Worm (Caenorhabditis elegans) whole organism, mixed stage, embryonic: Measurements from ENCODE around the gene snt-7.
A peak's percentile ranks its signal among the peaks of the same experiment; 100 is the strongest.

Experiments used
- M03D4.4 ChIP-seq: sonication (generic microtip); optimal IDR thresholded peaks from 2 replicates; lab custom pipeline; 2017; ENCODE audit warnings: mild to moderate bottlenecking, missing genetic modification characterization, missing compliant biosample characterization
- bed-3 ChIP-seq: fragments of 200-800 bp; sonication (Bioruptor generic); optimal IDR thresholded peaks from 3 replicates; lab custom pipeline; 2018; ENCODE audit warnings: mild to moderate bottlenecking, missing genetic modification characterization, moderate library complexity, missing compliant biosample characterization
- blmp-1 ChIP-seq: fragments of 150-350 bp; optimal IDR thresholded peaks from 2 replicates; lab custom pipeline; 2014; ENCODE audit warnings: missing biosample characterization, missing genetic modification characterization
- ceh-39 ChIP-seq: fragments of 150-350 bp; optimal IDR thresholded peaks from 2 replicates; lab custom pipeline; 2014; ENCODE audit warnings: missing biosample characterization, missing genetic modification characterization
- ceh-83 ChIP-seq: fragments of 200-800 bp; sonication (Bioruptor generic); optimal IDR thresholded peaks from 2 replicates; lab custom pipeline; 2018; ENCODE audit warnings: mild to moderate bottlenecking, missing genetic modification characterization, missing compliant biosample characterization
- ces-1 ChIP-seq: fragments of 150-350 bp; optimal IDR thresholded peaks from 2 replicates; lab custom pipeline; 2014; ENCODE audit warnings: missing biosample characterization, missing genetic modification reagents, missing genetic modification characterization
- cnd-1 ChIP-seq: fragments of 200-800 bp; sonication (Bioruptor generic); optimal IDR thresholded peaks from 2 replicates; lab custom pipeline; 2018; ENCODE audit warnings: mild to moderate bottlenecking, missing genetic modification characterization, missing compliant biosample characterization
- drap-1 ChIP-seq: fragments of 200-800 bp; sonication (Bioruptor generic); optimal IDR thresholded peaks from 3 replicates; lab custom pipeline; 2018; ENCODE audit warnings: mild to moderate bottlenecking, missing genetic modification characterization, missing compliant biosample characterization
- elt-1 ChIP-seq: sonication (generic microtip); optimal IDR thresholded peaks from 2 replicates; lab custom pipeline; 2017; ENCODE audit warnings: missing genetic modification characterization, mild to moderate bottlenecking, missing compliant biosample characterization, antibody characterized with exemption, moderate library complexity, borderline replicate concordance; ENCODE audit not compliant: insufficient read depth
- elt-3 ChIP-seq: fragments of 150-350 bp; optimal IDR thresholded peaks from 2 replicates; lab custom pipeline; 2014; ENCODE audit warnings: missing biosample characterization, missing genetic modification characterization
- flh-1 ChIP-seq: fragments of 200-800 bp; sonication (Bioruptor generic); optimal IDR thresholded peaks from 2 replicates; lab custom pipeline; 2018; ENCODE audit warnings: mild to moderate bottlenecking, missing genetic modification characterization, moderate library complexity, missing compliant biosample characterization
- ham-2 ChIP-seq: fragments of 200-800 bp; sonication (Bioruptor generic); optimal IDR thresholded peaks from 2 replicates; lab custom pipeline; 2018; ENCODE audit warnings: mild to moderate bottlenecking, missing genetic modification characterization, missing compliant biosample characterization
- hlh-1 ChIP-seq: fragments of 150-350 bp; optimal IDR thresholded peaks from 2 replicates; lab custom pipeline; 2014; ENCODE audit warnings: missing biosample characterization, missing genetic modification reagents, missing genetic modification characterization
- lin-13 ChIP-seq: fragments of 150-350 bp; optimal IDR thresholded peaks from 2 replicates; lab custom pipeline; 2014; ENCODE audit warnings: missing biosample characterization, missing genetic modification characterization
- lin-32 ChIP-seq: fragments of 200-800 bp; sonication (Bioruptor generic); optimal IDR thresholded peaks from 2 replicates; lab custom pipeline; 2018; ENCODE audit warnings: mild to moderate bottlenecking, missing genetic modification characterization, missing compliant biosample characterization
- lsy-2 ChIP-seq: fragments of 150-350 bp; optimal IDR thresholded peaks from 2 replicates; lab custom pipeline; 2014; ENCODE audit warnings: missing biosample characterization, missing genetic modification characterization
- mab-5 ChIP-seq: fragments of 150-350 bp; optimal IDR thresholded peaks from 2 replicates; lab custom pipeline; 2014; ENCODE audit warnings: missing biosample characterization, missing genetic modification characterization
- mls-2 ChIP-seq: sonication (generic microtip); optimal IDR thresholded peaks from 2 replicates; lab custom pipeline; 2016; ENCODE audit warnings: mild to moderate bottlenecking, missing genetic modification characterization, moderate library complexity, missing compliant biosample characterization
- nhr-12 ChIP-seq: fragments of 150-350 bp; optimal IDR thresholded peaks from 2 replicates; lab custom pipeline; 2014; ENCODE audit warnings: missing biosample characterization, missing genetic modification characterization
- nhr-2 ChIP-seq: fragments of 150-350 bp; optimal IDR thresholded peaks from 2 replicates; lab custom pipeline; 2014; ENCODE audit warnings: missing biosample characterization, missing genetic modification characterization
- nhr-237 ChIP-seq: fragments of 150-350 bp; optimal IDR thresholded peaks from 2 replicates; lab custom pipeline; 2014; ENCODE audit warnings: missing biosample characterization, missing genetic modification characterization
- nhr-28 ChIP-seq: fragments of 150-350 bp; optimal IDR thresholded peaks from 2 replicates; lab custom pipeline; 2014; ENCODE audit warnings: missing biosample characterization, missing genetic modification characterization
- nhr-76 ChIP-seq: sonication (generic microtip); optimal IDR thresholded peaks from 2 replicates; lab custom pipeline; 2017; ENCODE audit warnings: missing biosample characterization, missing genetic modification characterization
- pha-4 ChIP-seq: fragments of 150-350 bp; optimal IDR thresholded peaks from 2 replicates; lab custom pipeline; 2018; ENCODE audit warnings: missing biosample characterization, missing genetic modification reagents, missing genetic modification characterization
- snpc-4 ChIP-seq: fragments of 150-350 bp; optimal IDR thresholded peaks from 2 replicates; lab custom pipeline; 2014; ENCODE audit warnings: missing biosample characterization, missing genetic modification characterization
- sptf-1 ChIP-seq: sonication (generic microtip); optimal IDR thresholded peaks from 2 replicates; lab custom pipeline; 2017; ENCODE audit warnings: mild to moderate bottlenecking, missing genetic modification characterization, moderate library complexity, missing compliant biosample characterization
- tbx-8 ChIP-seq: fragments of 200-800 bp; sonication (Bioruptor generic); optimal IDR thresholded peaks from 2 replicates; lab custom pipeline; 2018; ENCODE audit warnings: mild to moderate bottlenecking, missing genetic modification characterization, moderate library complexity, missing compliant biosample characterization
- unc-120 ChIP-seq: sonication (generic microtip); optimal IDR thresholded peaks from 2 replicates; lab custom pipeline; 2017; ENCODE audit warnings: missing genetic modification characterization, missing compliant biosample characterization; ENCODE audit not compliant: poor library complexity, severe bottlenecking
- unc-39 ChIP-seq: fragments of 150-350 bp; optimal IDR thresholded peaks from 2 replicates; lab custom pipeline; 2014; ENCODE audit warnings: missing biosample characterization, missing genetic modification characterization
- unc-62 ChIP-seq: fragments of 150-350 bp; optimal IDR thresholded peaks from 2 replicates; lab custom pipeline; 2014; ENCODE audit warnings: missing biosample characterization, missing genetic modification reagents, missing genetic modification characterization
- zip-8 ChIP-seq: fragments of 150-350 bp; optimal IDR thresholded peaks from 2 replicates; lab custom pipeline; 2014; ENCODE audit warnings: missing biosample characterization, missing genetic modification characterization
- ztf-11 ChIP-seq: fragments of 150-350 bp; optimal IDR thresholded peaks from 2 replicates; lab custom pipeline; 2014; ENCODE audit warnings: missing biosample characterization, missing genetic modification characterization

Gene snt-7

ce11 chrX:15194283-15194682 is 4.7 kb downstream of the snt-7 start, which contains the start of gene phat-6:
TSS of gene phat-6 (minus strand) at chrX:15194383.
- no peak for TF ChIP-seq elt-1 (tag; lab: Kevin White, UChicago)
- no peak for TF ChIP-seq ces-1 (GFP tag; lab: Kevin White, UChicago)
- no peak for TF ChIP-seq mab-5 (tag; lab: Kevin White, UChicago)
- TF ChIP-seq ham-2: no peak
- TF ChIP-seq mls-2: no peak
- TF ChIP-seq nhr-28 (tag; lab: Kevin White, UChicago): no peak
- TF ChIP-seq cnd-1 (tag; lab: Kevin White, UChicago): no peak
- TF ChIP-seq unc-62 (GFP tag; lab: Kevin White, UChicago): no peak
- no peak for TF ChIP-seq sptf-1 (tag; lab: Kevin White, UChicago)
- TF ChIP-seq pha-4: no peak
- TF ChIP-seq bed-3 (GFP tag; lab: Kevin White, UChicago): no peak
- no peak for TF ChIP-seq M03D4.4 (tag; lab: Kevin White, UChicago)
- no peak for TF ChIP-seq snpc-4
- TF ChIP-seq lin-13 (tag; lab: Kevin White, UChicago): no peak
- no peak for TF ChIP-seq elt-3 (tag; lab: Kevin White, UChicago)
- TF ChIP-seq hlh-1: no peak

ce11 chrX:15191370-15191769 is 7.6 kb downstream of the snt-7 start:
- peak; percentile 62 for TF ChIP-seq zip-8 (tag; lab: Kevin White, UChicago)
- TF ChIP-seq M03D4.4 (tag; lab: Kevin White, UChicago): no peak

ce11 chrX:15189823-15190222 is 9.1 kb downstream of the snt-7 start, which contains the start of gene T10B10.4:
TSS of gene T10B10.4 (plus strand) at chrX:15190123.
- TF ChIP-seq cnd-1 (tag; lab: Kevin White, UChicago): no peak
- TF ChIP-seq pha-4: no peak
- TF ChIP-seq hlh-1: no peak
- no peak for TF ChIP-seq nhr-76
- TF ChIP-seq M03D4.4 (tag; lab: Kevin White, UChicago): no peak
- TF ChIP-seq lsy-2: no peak
- TF ChIP-seq nhr-2 (tag; lab: Kevin White, UChicago): no peak
- TF ChIP-seq zip-8 (tag; lab: Kevin White, UChicago): no peak
- no peak for TF ChIP-seq nhr-12 (tag; lab: Kevin White, UChicago)
- TF ChIP-seq ceh-83 (GFP tag; lab: Kevin White, UChicago): no peak
- TF ChIP-seq tbx-8: no peak

ce11 chrX:15188986-15189675 is 9.8 kb downstream of the snt-7 start:
- no peak for TF ChIP-seq ceh-83 (GFP tag; lab: Kevin White, UChicago)
- TF ChIP-seq unc-39 (tag; lab: Kevin White, UChicago): no peak
- TF ChIP-seq nhr-237 (tag; lab: Kevin White, UChicago): no peak
- peak; percentile 73 for TF ChIP-seq ces-1 (GFP tag; lab: Kevin White, UChicago)
- no peak for TF ChIP-seq blmp-1 (tag; lab: Kevin White, UChicago)
- TF ChIP-seq lin-32: no peak
- no peak for TF ChIP-seq nhr-12 (tag; lab: Kevin White, UChicago)
- TF ChIP-seq bed-3 (GFP tag; lab: Kevin White, UChicago): no peak
- no peak for TF ChIP-seq ceh-39 (tag; lab: Kevin White, UChicago)
- TF ChIP-seq hlh-1: peak; percentile 65
- TF ChIP-seq cnd-1 (tag; lab: Kevin White, UChicago): no peak
- peak; percentile 4 for TF ChIP-seq ztf-11
- no peak for TF ChIP-seq M03D4.4 (tag; lab: Kevin White, UChicago)
- TF ChIP-seq sptf-1 (tag; lab: Kevin White, UChicago): peak; percentile 67
- TF ChIP-seq drap-1 (GFP tag; lab: Kevin White, UChicago): peak; percentile 29
- TF ChIP-seq unc-120 (tag; lab: Kevin White, UChicago): peak; percentile 89
- TF ChIP-seq lsy-2: no peak
- TF ChIP-seq flh-1: no peak
- no peak for TF ChIP-seq lin-13 (tag; lab: Kevin White, UChicago)
- no peak for TF ChIP-seq nhr-76
- no peak for TF ChIP-seq nhr-28 (tag; lab: Kevin White, UChicago)
- TF ChIP-seq zip-8 (tag; lab: Kevin White, UChicago): no peak
- peak; percentile 40 for TF ChIP-seq mls-2
- no peak for TF ChIP-seq elt-1 (tag; lab: Kevin White, UChicago)
- peak; percentile 72 for TF ChIP-seq unc-62 (GFP tag; lab: Kevin White, UChicago)
- peak; percentile 4 for TF ChIP-seq mab-5 (tag; lab: Kevin White, UChicago)
